Worm (Caenorhabditis elegans) whole organism, late embryonic: ENCODE results near the gene rpoa-12.

Experiments used
- nhr-11 ChIP-seq: fragments of 150-350 bp; optimal IDR thresholded peaks from 2 replicates; lab custom pipeline; 2014; ENCODE audit warnings: missing biosample characterization, missing genetic modification characterization
- rnt-1 ChIP-seq: sonication (generic microtip); optimal IDR thresholded peaks from 2 replicates; lab custom pipeline; 2016; ENCODE audit warnings: missing genetic modification characterization, missing compliant biosample characterization
- syd-9 ChIP-seq: sonication (generic microtip); optimal IDR thresholded peaks from 2 replicates; lab custom pipeline; 2016; ENCODE audit warnings: mild to moderate bottlenecking, missing genetic modification characterization, moderate library complexity, missing compliant biosample characterization

DNA sequence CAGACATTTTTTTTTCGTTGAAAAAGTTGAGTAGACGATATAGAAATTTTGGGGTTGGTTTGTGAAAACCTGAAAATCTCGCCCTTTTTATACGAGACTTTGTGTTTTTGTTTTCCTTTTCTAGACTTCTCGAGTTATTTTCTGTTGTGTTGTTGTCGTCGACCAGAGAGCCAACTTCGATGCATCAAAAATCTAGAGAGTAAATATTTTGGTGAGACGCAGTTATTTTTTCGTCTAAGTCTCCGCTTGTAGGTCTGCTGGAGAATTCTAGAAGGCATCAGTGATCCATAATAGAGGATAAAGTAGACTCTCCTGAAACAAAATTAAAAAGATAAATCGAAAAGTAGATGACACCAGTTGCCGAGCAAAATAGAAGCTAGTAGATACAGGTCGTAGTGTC lies 41.3 kb upstream of the rpoa-12 start, which contains the start of gene F08H9.4:
- no peak for TF ChIP-seq syd-9 (tag; lab: Kevin White, UChicago)
- TF ChIP-seq nhr-11 = no peak
- TF ChIP-seq rnt-1 = no peak
